Fruit fly (Drosophila melanogaster): ENCODE data around the gene Svip.

- TF ChIP-seq fu2 (GFP tag; optimal IDR thresholded peaks at IDR 0.05), result no peak
- no peak for TF ChIP-seq CG3995 (GFP tag; optimal IDR thresholded peaks at IDR 0.05)
- TF ChIP-seq CG9876 (GFP tag; optimal IDR thresholded peaks at IDR 0.05), result no peak
- no peak for TF ChIP-seq CG34376 (GFP tag; optimal IDR thresholded peaks at IDR 0.05)
- TF ChIP-seq nerfin-2 (GFP tag; IDR thresholded peaks at IDR 0.05; ENCODE audit: partially characterized antibody), result no peak
- TF ChIP-seq CG8359 (GFP tag; optimal IDR thresholded peaks at IDR 0.05; ENCODE audit: borderline replicate concordance), result no peak
- no peak for TF ChIP-seq psq (GFP tag; optimal IDR thresholded peaks at IDR 0.05)
- TF ChIP-seq Med (GFP tag), result peak; percentile 37
- no peak for TF ChIP-seq dan (GFP tag; IDR thresholded peaks at IDR 0.05)
- TF ChIP-seq nau (GFP tag; optimal IDR thresholded peaks at IDR 0.05), result no peak
- no peak for TF ChIP-seq CG6765 (GFP tag; optimal IDR thresholded peaks at IDR 0.05)
- no peak for TF ChIP-seq Max (GFP tag; optimal IDR thresholded peaks at IDR 0.05)
Measured at dm6 chr3L:9356138-9356753, 2.6 kb upstream of the Svip start.
